Worm (Caenorhabditis elegans) whole organism, mixed stage, embryonic: ENCODE results near the gene nlp-64.
A peak's percentile ranks its signal among the peaks of the same experiment; 100 is the strongest.

Experiments
- blmp-1 ChIP-seq: fragments of 150-350 bp; optimal IDR thresholded peaks from 2 replicates; lab custom pipeline; 2014; ENCODE audit warnings: missing biosample characterization, missing genetic modification characterization
- ces-1 ChIP-seq: fragments of 150-350 bp; optimal IDR thresholded peaks from 2 replicates; lab custom pipeline; 2014; ENCODE audit warnings: missing biosample characterization, missing genetic modification reagents, missing genetic modification characterization
- drap-1 ChIP-seq: fragments of 200-800 bp; sonication (Bioruptor generic); optimal IDR thresholded peaks from 3 replicates; lab custom pipeline; 2018; ENCODE audit warnings: mild to moderate bottlenecking, missing genetic modification characterization, missing compliant biosample characterization
- elt-3 ChIP-seq: fragments of 150-350 bp; optimal IDR thresholded peaks from 2 replicates; lab custom pipeline; 2014; ENCODE audit warnings: missing biosample characterization, missing genetic modification characterization
- lsy-2 ChIP-seq: fragments of 150-350 bp; optimal IDR thresholded peaks from 2 replicates; lab custom pipeline; 2014; ENCODE audit warnings: missing biosample characterization, missing genetic modification characterization
- nhr-12 ChIP-seq: fragments of 150-350 bp; optimal IDR thresholded peaks from 2 replicates; lab custom pipeline; 2014; ENCODE audit warnings: missing biosample characterization, missing genetic modification characterization
- nhr-237 ChIP-seq: fragments of 150-350 bp; optimal IDR thresholded peaks from 2 replicates; lab custom pipeline; 2014; ENCODE audit warnings: missing biosample characterization, missing genetic modification characterization
- nhr-28 ChIP-seq: fragments of 150-350 bp; optimal IDR thresholded peaks from 2 replicates; lab custom pipeline; 2014; ENCODE audit warnings: missing biosample characterization, missing genetic modification characterization
- nhr-76 ChIP-seq: sonication (generic microtip); optimal IDR thresholded peaks from 2 replicates; lab custom pipeline; 2017; ENCODE audit warnings: missing biosample characterization, missing genetic modification characterization
- pha-4 ChIP-seq: fragments of 150-350 bp; optimal IDR thresholded peaks from 2 replicates; lab custom pipeline; 2018; ENCODE audit warnings: missing biosample characterization, missing genetic modification reagents, missing genetic modification characterization
- snpc-4 ChIP-seq: fragments of 150-350 bp; optimal IDR thresholded peaks from 2 replicates; lab custom pipeline; 2014; ENCODE audit warnings: missing biosample characterization, missing genetic modification characterization
- unc-39 ChIP-seq: fragments of 150-350 bp; optimal IDR thresholded peaks from 2 replicates; lab custom pipeline; 2014; ENCODE audit warnings: missing biosample characterization, missing genetic modification characterization
- unc-62 ChIP-seq: fragments of 150-350 bp; optimal IDR thresholded peaks from 2 replicates; lab custom pipeline; 2014; ENCODE audit warnings: missing biosample characterization, missing genetic modification reagents, missing genetic modification characterization

ce11 chrX:309076-309475 is 2.0 kb downstream of the nlp-64 start:
- TF ChIP-seq nhr-12 (tag; lab: Kevin White, UChicago) = no peak
- no peak for TF ChIP-seq nhr-76 (tag; lab: Kevin White, UChicago)
- no peak for TF ChIP-seq blmp-1
- TF ChIP-seq pha-4 (tag; lab: Kevin White, UChicago) = no peak
- no peak for TF ChIP-seq unc-62 (GFP tag; lab: Kevin White, UChicago)
- TF ChIP-seq nhr-28 (tag; lab: Kevin White, UChicago) = no peak
- TF ChIP-seq ces-1 (GFP tag; lab: Kevin White, UChicago) = peak; percentile 66
- TF ChIP-seq nhr-237 (tag; lab: Kevin White, UChicago) = no peak
- TF ChIP-seq snpc-4 = no peak
- no peak for TF ChIP-seq elt-3 (tag; lab: Kevin White, UChicago)
- no peak for TF ChIP-seq drap-1 (GFP tag; lab: Kevin White, UChicago)
- no peak for TF ChIP-seq unc-39
- TF ChIP-seq lsy-2 = no peak
